Worm (Caenorhabditis elegans): Measurements from ENCODE around the gene mrck-1.

mrck-1 gene

DNA sequence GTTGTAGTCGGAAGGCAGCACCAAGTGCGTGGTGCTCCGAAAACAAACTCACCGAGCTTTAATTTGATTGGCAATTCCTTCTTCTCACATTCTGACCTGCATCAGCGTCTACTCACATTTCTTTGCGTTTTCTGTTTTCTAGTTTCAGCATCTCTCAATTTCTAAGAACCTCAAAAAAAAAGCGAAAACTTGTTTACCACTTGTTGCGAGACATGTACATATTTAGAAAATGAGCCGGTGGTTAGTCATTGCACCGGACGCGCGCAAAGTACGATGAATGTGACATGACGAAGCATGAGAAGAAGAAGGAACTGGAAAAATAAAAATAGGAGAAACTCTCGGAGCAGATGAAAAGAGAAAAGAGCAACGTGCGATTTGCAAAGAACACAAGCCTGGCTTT lies 22.5 kb downstream of the mrck-1 start:
- TF ChIP-seq ZK185.1 (tag; optimal IDR thresholded peaks at IDR 0.05; ENCODE audit: poor library complexity, severe bottlenecking) (no peak), egl-44 (GFP tag; IDR thresholded peaks at IDR 0.05) (no peak), F22D6.2 (tag; optimal IDR thresholded peaks at IDR 0.05) (no peak), attf-5 (GFP tag; optimal IDR thresholded peaks at IDR 0.05) (no peak), ztf-6 (GFP tag; IDR thresholded peaks at IDR 0.05) (no peak), zfh-2 (GFP tag; conservative IDR thresholded peaks at IDR 0.05) (no peak), madf-10 (tag; optimal IDR thresholded peaks at IDR 0.05) (no peak), lin-54 (GFP tag; optimal IDR thresholded peaks at IDR 0.05) (no peak), snpc-4 (GFP tag; optimal IDR thresholded peaks at IDR 0.05) (no peak), snpc-4 (tag; optimal IDR thresholded peaks at IDR 0.05) (no peak), lsy-27 (tag; optimal IDR thresholded peaks at IDR 0.05; ENCODE audit: borderline replicate concordance, insufficient read depth) (no peak), lin-26 (GFP tag; IDR thresholded peaks at IDR 0.05) (no peak), F49E8.2 (tag; optimal IDR thresholded peaks at IDR 0.05; ENCODE audit: insufficient read depth) (no peak), Y53G8AR.9 (GFP tag; conservative IDR thresholded peaks at IDR 0.05) (no peak), pha-4 (tag; optimal IDR thresholded peaks at IDR 0.05) (no peak)

DNA sequence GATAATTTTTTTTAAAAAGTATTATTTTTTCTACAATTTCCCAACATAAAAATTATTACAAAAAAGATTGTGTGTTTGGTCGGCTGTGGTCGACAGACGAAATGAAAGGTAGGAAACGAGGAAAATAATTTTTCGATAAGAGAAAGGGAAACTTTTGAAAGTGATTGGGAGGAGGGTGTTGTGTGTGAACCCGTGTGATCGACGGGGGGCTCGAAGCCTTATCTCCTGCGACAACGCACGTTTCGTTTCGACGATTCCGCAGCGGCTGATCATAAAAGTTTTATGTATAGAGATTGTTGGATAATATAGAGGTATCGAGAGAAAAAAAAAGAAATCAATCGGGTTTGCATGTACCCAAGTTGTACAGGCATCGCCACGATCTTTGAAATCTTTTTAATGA lies 23.8 kb downstream of the mrck-1 start:
- TF ChIP-seq lsy-27 (tag; optimal IDR thresholded peaks at IDR 0.05; ENCODE audit: borderline replicate concordance, insufficient read depth) (no peak), tlf-1 (GFP tag; optimal IDR thresholded peaks at IDR 0.05) (no peak), rec-8 (tag; optimal IDR thresholded peaks at IDR 0.05) (no peak), ceh-40 (GFP tag; IDR thresholded peaks at IDR 0.05) (no peak), Y79H2A.3 (GFP tag; conservative IDR thresholded peaks at IDR 0.05) (no peak), K12H6.12 (tag; optimal IDR thresholded peaks at IDR 0.05) (no peak), ztf-6 (GFP tag; IDR thresholded peaks at IDR 0.05) (no peak), repo-1 (tag; optimal IDR thresholded peaks at IDR 0.05) (no peak), nfyb-1 (GFP tag; IDR thresholded peaks at IDR 0.05) (0 out of 2 replicates have a peak, but pooled peaks have one; percentile 55), lir-1 (GFP tag; conservative IDR thresholded peaks at IDR 0.05) (no peak), snpc-3.4 (tag; optimal IDR thresholded peaks at IDR 0.05) (no peak), zfh-2 (GFP tag; conservative IDR thresholded peaks at IDR 0.05) (0 out of 2 replicates have a peak, but pooled peaks have one; percentile 11), ceh-91 (GFP tag; IDR thresholded peaks at IDR 0.05) (no peak), sdz-38 (tag; optimal IDR thresholded peaks at IDR 0.05) (no peak), B0336.3 (GFP tag; IDR thresholded peaks at IDR 0.05) (no peak), athp-1 (tag; optimal IDR thresholded peaks at IDR 0.05) (no peak), atf-7 (tag; optimal IDR thresholded peaks at IDR 0.05) (peak; percentile 46), T26A5.8 (tag; optimal IDR thresholded peaks at IDR 0.05) (no peak), sptf-2 (GFP tag; optimal IDR thresholded peaks at IDR 0.05) (no peak), efl-1 (GFP tag; optimal IDR thresholded peaks at IDR 0.05) (no peak), madf-10 (tag; optimal IDR thresholded peaks at IDR 0.05) (peak; percentile 46), F33H1.4 (GFP tag; IDR thresholded peaks at IDR 0.05) (no peak), Y95B8A.8 (GFP tag; IDR thresholded peaks at IDR 0.05) (no peak), unc-130 (GFP tag; optimal IDR thresholded peaks at IDR 0.05) (no peak), pha-4 (tag; optimal IDR thresholded peaks at IDR 0.05) (no peak), lin-26 (GFP tag; IDR thresholded peaks at IDR 0.05) (no peak), lin-35 (GFP tag; optimal IDR thresholded peaks at IDR 0.05) (no peak), C06A6.2 (GFP tag; conservative IDR thresholded peaks at IDR 0.05) (no peak), snpc-1.3 (tag; optimal IDR thresholded peaks at IDR 0.05; ENCODE audit: insufficient read depth) (no peak), him-1 (tag; optimal IDR thresholded peaks at IDR 0.05) (no peak), hlh-12 (tag; optimal IDR thresholded peaks at IDR 0.05) (no peak), ZK185.1 (tag; optimal IDR thresholded peaks at IDR 0.05; ENCODE audit: poor library complexity, severe bottlenecking) (no peak), tbx-9 (tag; optimal IDR thresholded peaks at IDR 0.05; ENCODE audit: borderline replicate concordance) (no peak), ztf-22 (GFP tag; optimal IDR thresholded peaks at IDR 0.05) (peak; percentile 76), snpc-1.1 (tag; optimal IDR thresholded peaks at IDR 0.05; ENCODE audit: insufficient read depth) (no peak), hrde-1 (tag; optimal IDR thresholded peaks at IDR 0.05; ENCODE audit: borderline replicate concordance) (no peak), F10E7.11 (tag; optimal IDR thresholded peaks at IDR 0.05) (no peak), Y53F4B.3 (GFP tag; IDR thresholded peaks at IDR 0.05) (no peak)
